Fruit fly (Drosophila melanogaster): ENCODE results near the gene Ir75a.

Ir75a gene

DNA sequence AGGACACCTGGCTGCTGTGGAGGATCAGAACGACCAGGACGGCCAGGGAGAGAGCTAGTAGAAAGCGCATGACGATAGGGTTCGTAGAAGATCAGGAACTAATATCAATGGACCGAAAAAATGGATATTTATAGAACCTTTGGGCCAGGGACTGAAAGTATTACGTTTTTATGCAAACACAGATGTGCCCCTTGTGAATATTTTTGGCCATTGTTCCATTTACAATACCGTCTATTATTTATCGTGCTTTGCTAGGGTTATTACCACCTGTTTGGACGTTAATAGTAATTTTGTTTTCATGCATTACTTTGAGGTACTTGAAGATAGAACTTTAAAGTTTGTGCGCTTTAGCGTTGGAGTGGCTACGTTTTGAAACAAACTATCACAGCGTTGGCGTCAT lies 15.8 kb upstream of the Ir75a start, which contains the start of gene CG32188:
TSS of gene CG32188 (minus strand) at position 101 of the 400 bp plus-strand sequence.
- TF ChIP-seq ey (GFP tag; optimal IDR thresholded peaks at IDR 0.05) (no peak), GATAd (GFP tag; optimal IDR thresholded peaks at IDR 0.05) (no peak), br (GFP tag; optimal IDR thresholded peaks at IDR 0.05) (no peak), HLH106 (tag; optimal IDR thresholded peaks at IDR 0.05) (no peak), usp (GFP tag; optimal IDR thresholded peaks at IDR 0.05) (no peak), woc (GFP tag; optimal IDR thresholded peaks at IDR 0.05) (no peak), Abd-B (GFP tag; optimal IDR thresholded peaks at IDR 0.05) (no peak), dsf (GFP tag; optimal IDR thresholded peaks at IDR 0.05; ENCODE audit: borderline replicate concordance) (no peak), Rel (GFP tag; optimal IDR thresholded peaks at IDR 0.05) (no peak), Rel (tag; optimal IDR thresholded peaks at IDR 0.05) (no peak)

DNA sequence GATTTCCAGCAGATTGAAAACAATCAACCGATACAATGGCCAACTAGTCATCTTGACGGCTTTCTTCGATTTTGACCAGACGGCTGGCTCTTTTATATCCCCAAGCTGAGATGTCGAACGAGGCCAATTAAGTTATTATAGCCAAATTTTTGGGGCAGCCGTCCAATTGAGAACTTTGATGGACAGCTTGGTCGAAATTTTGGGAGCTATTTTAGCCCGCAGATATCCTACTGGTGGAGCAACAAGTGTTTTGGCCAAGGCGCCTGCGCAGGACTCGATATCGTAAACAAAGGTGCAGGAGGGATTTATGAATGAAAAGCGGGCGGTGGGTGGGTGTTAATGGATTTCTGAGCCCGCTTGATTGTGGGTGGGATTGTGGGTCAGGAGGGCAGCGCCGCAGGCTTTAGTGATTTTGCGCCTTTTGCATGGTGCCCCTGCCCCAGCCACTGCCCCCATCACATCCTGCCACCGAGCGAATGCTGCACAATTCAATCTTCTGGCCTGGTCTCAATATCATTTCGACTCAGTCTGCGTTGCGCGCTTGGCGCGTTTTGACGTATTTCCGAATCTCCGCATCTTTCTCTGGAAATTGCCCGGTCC lies 5.2 kb upstream of the Ir75a start, which contains the start of the genes Ir75c and Grd:
TSS of gene Ir75c (minus strand) at position 51 of the 600 bp plus-strand sequence.
TSS of gene Grd (plus strand) at position 550 of the 600 bp plus-strand sequence.
- TF ChIP-seq lola (GFP tag; optimal IDR thresholded peaks at IDR 0.05), result no peak
- TF ChIP-seq CG9705 (GFP tag; optimal IDR thresholded peaks at IDR 0.05), result no peak
- no peak for TF ChIP-seq Dfd (GFP tag; optimal IDR thresholded peaks at IDR 0.05)
- TF ChIP-seq HLH106 (tag; optimal IDR thresholded peaks at IDR 0.05), result no peak
- TF ChIP-seq rgr (GFP tag; optimal IDR thresholded peaks at IDR 0.05), result no peak
- no peak for TF ChIP-seq jim (GFP tag; optimal IDR thresholded peaks at IDR 0.05)
- TF ChIP-seq h (GFP tag; optimal IDR thresholded peaks at IDR 0.05), result no peak
- no peak for TF ChIP-seq Mio (GFP tag; optimal IDR thresholded peaks at IDR 0.05)
- no peak for TF ChIP-seq sv (GFP tag; optimal IDR thresholded peaks at IDR 0.05)
- no peak for TF ChIP-seq Dif (GFP tag; optimal IDR thresholded peaks at IDR 0.05; ENCODE audit: partially characterized antibody)
- TF ChIP-seq pan (optimal IDR thresholded peaks at IDR 0.05), result no peak
- TF ChIP-seq Hr83 (GFP tag; optimal IDR thresholded peaks at IDR 0.05; ENCODE audit: poor library complexity, severe bottlenecking), result no peak
- TF ChIP-seq foxo (GFP tag; optimal IDR thresholded peaks at IDR 0.05), result no peak
- no peak for TF ChIP-seq dsf (GFP tag; optimal IDR thresholded peaks at IDR 0.05; ENCODE audit: borderline replicate concordance)
- no peak for TF ChIP-seq Jra (GFP tag; optimal IDR thresholded peaks at IDR 0.05)
- TF ChIP-seq tai (GFP tag; optimal IDR thresholded peaks at IDR 0.05), result no peak
- no peak for TF ChIP-seq woc (GFP tag; optimal IDR thresholded peaks at IDR 0.05)
- TF ChIP-seq OdsH (GFP tag; optimal IDR thresholded peaks at IDR 0.05), result no peak
- no peak for TF ChIP-seq Hnf4 (GFP tag; optimal IDR thresholded peaks at IDR 0.05)
- no peak for TF ChIP-seq Myc (optimal IDR thresholded peaks at IDR 0.05)

DNA sequence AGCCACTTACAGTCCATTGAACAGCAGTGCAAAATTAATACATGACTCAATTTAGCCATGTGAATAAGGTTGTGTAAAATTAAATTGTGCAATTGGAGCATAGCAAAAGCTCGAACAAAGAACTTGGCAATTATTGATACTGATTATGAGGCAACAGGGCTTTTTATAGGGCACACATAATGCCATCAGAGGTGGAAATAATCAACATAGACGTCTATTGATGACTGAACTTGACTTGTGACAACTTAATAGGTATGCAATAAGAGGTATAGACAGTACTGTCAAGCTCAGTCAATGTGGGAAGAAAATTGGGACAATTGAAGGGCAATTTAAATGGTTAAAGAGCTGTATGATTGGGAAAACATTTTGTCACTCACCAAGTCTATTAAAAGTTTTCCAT lies 2.4 kb upstream of the Ir75a start, which contains the start of gene Ir75b:
TSS of gene Ir75b (minus strand) at position 101 of the 400 bp plus-strand sequence.
- TF ChIP-seq OdsH (GFP tag; optimal IDR thresholded peaks at IDR 0.05) (no peak), ey (GFP tag; optimal IDR thresholded peaks at IDR 0.05) (no peak), Mio (GFP tag; optimal IDR thresholded peaks at IDR 0.05) (no peak), foxo (GFP tag; optimal IDR thresholded peaks at IDR 0.05) (no peak), brk (GFP tag; optimal IDR thresholded peaks at IDR 0.05) (no peak), jim (GFP tag; optimal IDR thresholded peaks at IDR 0.05) (no peak), Hr83 (GFP tag; optimal IDR thresholded peaks at IDR 0.05; ENCODE audit: poor library complexity, severe bottlenecking) (no peak), CrebA (GFP tag; optimal IDR thresholded peaks at IDR 0.05; ENCODE audit: borderline replicate concordance) (no peak), psq (GFP tag; optimal IDR thresholded peaks at IDR 0.05) (no peak), CG32264 (GFP tag; optimal IDR thresholded peaks at IDR 0.05) (no peak), Hr78 (GFP tag; optimal IDR thresholded peaks at IDR 0.05) (no peak), usp (GFP tag; optimal IDR thresholded peaks at IDR 0.05) (no peak), pan (optimal IDR thresholded peaks at IDR 0.05) (no peak), Abd-B (GFP tag; optimal IDR thresholded peaks at IDR 0.05) (no peak), Myc (optimal IDR thresholded peaks at IDR 0.05) (no peak)

DNA sequence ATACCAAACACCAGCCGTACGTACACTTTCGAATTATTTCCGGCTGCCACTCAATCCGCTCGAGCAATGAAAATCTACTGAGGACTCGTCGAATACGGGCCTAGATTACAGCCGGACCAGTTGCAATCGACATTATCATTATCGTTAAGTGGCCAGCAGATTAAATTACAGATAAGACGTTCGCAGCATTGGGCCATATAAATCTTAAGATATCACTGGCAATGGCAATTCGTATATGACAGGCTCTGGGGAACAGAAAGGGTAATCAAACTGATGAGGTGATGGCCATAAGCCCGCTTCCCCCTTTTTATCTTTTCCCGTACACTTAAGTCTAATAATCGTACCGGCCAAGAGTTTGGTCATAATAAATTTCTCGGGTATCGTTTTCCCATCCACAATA lies 3.7 kb downstream of the Ir75a start, which contains the start of gene Cln3:
TSS of gene Cln3 (minus strand) at position 84 of the 400 bp plus-strand sequence.
- no peak for TF ChIP-seq CG32264 (GFP tag; optimal IDR thresholded peaks at IDR 0.05)
- TF ChIP-seq CG9705 (GFP tag; optimal IDR thresholded peaks at IDR 0.05), result no peak
- TF ChIP-seq h (GFP tag; optimal IDR thresholded peaks at IDR 0.05), result no peak
- peak; percentile 32 for TF ChIP-seq Rel (GFP tag; optimal IDR thresholded peaks at IDR 0.05)
- TF ChIP-seq Rel (tag; optimal IDR thresholded peaks at IDR 0.05), result no peak
- TF ChIP-seq CrebA (GFP tag; optimal IDR thresholded peaks at IDR 0.05; ENCODE audit: borderline replicate concordance), result peak; percentile 86
- TF ChIP-seq Hr78 (GFP tag; optimal IDR thresholded peaks at IDR 0.05), result no peak
- TF ChIP-seq Vsx2 (GFP tag; optimal IDR thresholded peaks at IDR 0.05; ENCODE audit: partially characterized antibody), result peak; percentile 19
- no peak for TF ChIP-seq woc (GFP tag; optimal IDR thresholded peaks at IDR 0.05)
- TF ChIP-seq brk (GFP tag; optimal IDR thresholded peaks at IDR 0.05), result no peak
- no peak for TF ChIP-seq HLH106 (tag; optimal IDR thresholded peaks at IDR 0.05)
- no peak for TF ChIP-seq sv (GFP tag; optimal IDR thresholded peaks at IDR 0.05)

Measured in whole organism, wandering third instar larva.